Fruit fly (Drosophila melanogaster): ENCODE data around the gene CG16986.

The CG16986 gene

dm6 chr3L:2581857-2582256 is 18.3 kb upstream of the CG16986 start (continued):
- TF ChIP-seq CG9215 (GFP tag; IDR thresholded peaks at IDR 0.05) (peak; percentile 30; the same call in 1 of the 2 replicates), unpg (GFP tag; optimal IDR thresholded peaks at IDR 0.05) (peak; percentile 15), CG8388 (GFP tag; optimal IDR thresholded peaks at IDR 0.05) (no peak), Sox102F (GFP tag; optimal IDR thresholded peaks at IDR 0.05) (no peak), sqz (GFP tag; optimal IDR thresholded peaks at IDR 0.05) (no peak), zfh2 (GFP tag; optimal IDR thresholded peaks at IDR 0.05) (no peak), pnt (GFP tag; optimal IDR thresholded peaks at IDR 0.05) (no peak), Nf-YC (tag; optimal IDR thresholded peaks at IDR 0.05) (no peak), CG31365 (tag; optimal IDR thresholded peaks at IDR 0.05) (no peak), sob (GFP tag; IDR thresholded peaks at IDR 0.05) (no peak), Dad (GFP tag; optimal IDR thresholded peaks at IDR 0.05) (no peak), CG17361 (GFP tag; IDR thresholded peaks at IDR 0.05) (no peak), luna (GFP tag; optimal IDR thresholded peaks at IDR 0.05) (no peak), CG15479 (GFP tag; optimal IDR thresholded peaks at IDR 0.05) (no peak), Taf1 (GFP tag; IDR thresholded peaks at IDR 0.05) (no peak), CG14050 (GFP tag; IDR thresholded peaks at IDR 0.05) (0 out of 3 replicates have a peak, but pooled peaks have one; percentile 24), ERR (GFP tag; optimal IDR thresholded peaks at IDR 0.05) (no peak), BtbVII (GFP tag; optimal IDR thresholded peaks at IDR 0.05) (no peak), gro (GFP tag; optimal IDR thresholded peaks at IDR 0.05) (no peak), Dll (GFP tag; IDR thresholded peaks at IDR 0.05; ENCODE audit: partially characterized antibody) (no peak), Rx (GFP tag; IDR thresholded peaks at IDR 0.05) (no peak), bowl (GFP tag; IDR thresholded peaks at IDR 0.05) (no peak), Stat92E (GFP tag; optimal IDR thresholded peaks at IDR 0.05) (no peak), CG10543 (GFP tag; optimal IDR thresholded peaks at IDR 0.05) (no peak), Neu2 (GFP tag; optimal IDR thresholded peaks at IDR 0.05; ENCODE audit: borderline replicate concordance) (no peak), fd3F (GFP tag; optimal IDR thresholded peaks at IDR 0.05) (peak; percentile 51), Sry-δ (GFP tag; optimal IDR thresholded peaks at IDR 0.05) (no peak), wdn (GFP tag; IDR thresholded peaks at IDR 0.05) (no peak), CG9876 (GFP tag; optimal IDR thresholded peaks at IDR 0.05) (no peak), mam (GFP tag; optimal IDR thresholded peaks at IDR 0.05) (no peak), H15 (GFP tag; IDR thresholded peaks at IDR 0.05) (no peak), tup (GFP tag; optimal IDR thresholded peaks at IDR 0.05) (no peak), Bteb2 (GFP tag; optimal IDR thresholded peaks at IDR 0.05) (no peak), CG13424 (tag; optimal IDR thresholded peaks at IDR 0.05) (peak; percentile 27), CG42726 (GFP tag; IDR thresholded peaks at IDR 0.05; ENCODE audit: partially characterized antibody) (no peak), grau (tag; optimal IDR thresholded peaks at IDR 0.05) (peak; percentile 93), eve (GFP tag; optimal IDR thresholded peaks at IDR 0.05) (peak in 1 of 2 experiments; percentile 1), cad (GFP tag; optimal IDR thresholded peaks at IDR 0.05) (no peak), CG4707 (GFP tag; optimal IDR thresholded peaks at IDR 0.05) (no peak), insv (GFP tag; optimal IDR thresholded peaks at IDR 0.05) (no peak), Aef1 (GFP tag; IDR thresholded peaks at IDR 0.05) (0 out of 3 replicates have a peak, but pooled peaks have one; percentile 11), vnd (GFP tag; IDR thresholded peaks at IDR 0.05; ENCODE audit: partially characterized antibody) (no peak), schlank (tag; optimal IDR thresholded peaks at IDR 0.05) (no peak), zfh1 (GFP tag; IDR thresholded peaks at IDR 0.05) (no peak), Opbp (GFP tag; IDR thresholded peaks at IDR 0.05; ENCODE audit: partially characterized antibody) (no peak), Xrp1 (GFP tag; IDR thresholded peaks at IDR 0.05) (peak; percentile 24; the same call in 1 of the 2 replicates), Elba2 (GFP tag; optimal IDR thresholded peaks at IDR 0.05) (no peak), hkb (optimal IDR thresholded peaks at IDR 0.05) (no peak), hkb (GFP tag; IDR thresholded peaks at IDR 0.05) (peak; percentile 14; the same call in 1 of the 2 replicates), eyg (GFP tag; optimal IDR thresholded peaks at IDR 0.05) (no peak), CG3407 (GFP tag; optimal IDR thresholded peaks at IDR 0.05) (no peak), CG17328 (GFP tag; IDR thresholded peaks at IDR 0.05) (no peak)

All from whole organism, embryonic.